Fruit fly (Drosophila melanogaster): Measurements from ENCODE around the gene Tim9b.

The Tim9b gene

DNA sequence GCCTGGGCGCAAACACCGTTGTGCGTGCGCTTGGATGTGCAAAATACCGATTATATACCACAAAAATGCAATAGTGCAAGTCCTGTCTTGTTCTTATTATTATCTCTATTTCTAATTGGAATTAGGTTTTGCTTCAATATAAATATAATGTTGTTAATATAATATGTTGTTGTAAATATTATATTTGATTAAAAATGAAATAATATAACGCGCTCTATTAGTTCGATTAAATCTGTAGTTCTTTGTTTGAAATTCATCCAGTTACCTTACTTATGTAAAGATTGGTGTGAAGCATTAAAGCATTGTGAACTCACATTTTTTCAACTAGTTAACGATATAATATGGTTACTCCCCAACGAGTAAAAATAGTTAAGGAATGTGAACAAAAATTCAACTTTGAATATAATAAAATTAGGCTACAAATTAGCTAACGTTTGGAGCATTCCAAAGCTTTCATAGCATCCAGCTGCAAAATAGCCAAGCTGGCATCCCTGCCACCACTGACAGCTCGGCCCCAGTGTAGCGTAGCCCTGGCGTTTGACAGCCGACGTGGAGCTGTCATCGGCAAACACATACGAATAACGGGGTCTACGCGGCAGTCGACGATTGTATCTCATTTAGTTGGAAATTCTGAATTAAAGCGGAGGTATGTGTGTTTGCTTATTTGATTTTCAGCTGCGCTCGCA is 24.6 kb upstream of the Tim9b start, which contains the start of the genes CG12237 and Sec61gamma:
Gene CG12237, minus strand, starts transcription at position 51 of the 686 bp plus-strand sequence.
Gene Sec61gamma, plus strand, starts transcription at position 509 of the 686 bp plus-strand sequence.
- TF ChIP-seq sv (GFP tag; optimal IDR thresholded peaks at IDR 0.05) (peak; percentile 8), Dif (GFP tag; optimal IDR thresholded peaks at IDR 0.05; ENCODE audit: partially characterized antibody) (peak; percentile 46), woc (GFP tag; optimal IDR thresholded peaks at IDR 0.05) (peak; percentile 74), rgr (GFP tag; optimal IDR thresholded peaks at IDR 0.05) (no peak), br (GFP tag; optimal IDR thresholded peaks at IDR 0.05) (no peak), ey (GFP tag; optimal IDR thresholded peaks at IDR 0.05) (no peak), Jra (GFP tag; optimal IDR thresholded peaks at IDR 0.05) (no peak), Sp1 (GFP tag; optimal IDR thresholded peaks at IDR 0.05) (peak; percentile 45), CG9705 (GFP tag; optimal IDR thresholded peaks at IDR 0.05) (no peak), Myc (optimal IDR thresholded peaks at IDR 0.05) (peak; percentile 94), Rel (GFP tag; optimal IDR thresholded peaks at IDR 0.05) (no peak), Rel (tag; optimal IDR thresholded peaks at IDR 0.05) (peak; percentile 49)

DNA sequence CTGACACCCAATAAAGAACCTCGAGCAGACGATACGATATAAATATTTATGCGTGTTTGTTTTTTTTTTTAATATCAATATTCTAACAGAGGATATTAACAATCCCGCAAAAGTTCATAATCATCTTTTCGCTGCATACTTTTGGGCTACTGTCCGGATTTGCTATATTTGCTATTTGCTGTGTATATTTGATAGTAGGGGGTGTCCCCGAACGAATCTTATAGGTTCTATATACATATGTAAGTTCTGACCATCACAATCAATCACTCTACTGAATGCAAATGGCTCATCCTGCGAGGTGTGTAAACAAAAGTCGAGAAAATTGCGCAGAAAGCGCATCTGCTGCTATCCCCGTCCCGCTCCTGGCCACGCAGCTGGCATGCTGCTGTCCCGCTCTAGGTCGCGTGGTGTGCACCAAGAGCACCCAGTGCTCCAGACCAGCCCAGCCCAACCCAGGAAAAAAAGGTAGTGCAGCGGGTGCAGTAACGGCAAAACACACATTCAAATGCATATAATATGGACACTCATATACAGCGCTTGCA is 22.4 kb upstream of the Tim9b start:
- TF ChIP-seq pan (optimal IDR thresholded peaks at IDR 0.05) (no peak), HLH106 (tag; optimal IDR thresholded peaks at IDR 0.05) (no peak), Myc (optimal IDR thresholded peaks at IDR 0.05) (peak; percentile 50), Rel (GFP tag; optimal IDR thresholded peaks at IDR 0.05) (no peak), Rel (tag; optimal IDR thresholded peaks at IDR 0.05) (peak; percentile 98), CG32264 (GFP tag; optimal IDR thresholded peaks at IDR 0.05) (no peak), brk (GFP tag; optimal IDR thresholded peaks at IDR 0.05) (no peak)

DNA sequence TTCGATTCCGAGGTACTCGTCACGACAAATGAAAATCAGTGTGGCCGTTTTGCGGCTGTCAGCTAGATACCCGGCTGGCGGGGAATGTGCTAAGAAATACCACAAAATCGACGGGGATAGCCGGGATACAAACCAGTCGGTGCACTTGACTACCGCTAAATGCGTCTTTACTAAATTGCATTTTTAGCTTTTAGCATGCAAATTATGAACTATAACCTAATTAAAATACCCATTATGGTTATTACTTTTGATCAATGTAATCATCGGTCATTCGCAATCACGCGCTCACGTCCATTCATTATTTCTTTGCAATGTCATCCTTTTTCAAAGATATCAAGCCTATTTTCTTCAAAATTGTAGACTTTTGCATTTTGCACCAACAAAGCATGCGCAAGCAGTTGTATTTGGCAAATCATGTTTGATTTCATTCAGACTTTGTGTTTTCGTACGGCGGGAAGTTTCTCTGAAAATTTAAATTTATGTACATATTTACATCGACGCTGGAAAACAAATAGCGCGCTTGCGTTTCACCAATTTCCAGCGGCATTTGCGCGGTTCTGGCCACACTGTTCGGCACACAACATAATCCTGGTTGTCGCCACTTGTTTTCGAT is 20.1 kb upstream of the Tim9b start, which contains the start of gene Rcd-1:
Gene Rcd-1, plus strand, starts transcription at position 440 of the 613 bp plus-strand sequence.
- TF ChIP-seq ey (GFP tag; optimal IDR thresholded peaks at IDR 0.05) (no peak), Rel (GFP tag; optimal IDR thresholded peaks at IDR 0.05) (no peak), Rel (tag; optimal IDR thresholded peaks at IDR 0.05) (no peak), dmrt93B (GFP tag; optimal IDR thresholded peaks at IDR 0.05) (no peak), Myc (optimal IDR thresholded peaks at IDR 0.05) (no peak), brk (GFP tag; optimal IDR thresholded peaks at IDR 0.05) (no peak), Dfd (GFP tag; optimal IDR thresholded peaks at IDR 0.05) (no peak), psq (GFP tag; optimal IDR thresholded peaks at IDR 0.05) (no peak), OdsH (GFP tag; optimal IDR thresholded peaks at IDR 0.05) (no peak), CG9705 (GFP tag; optimal IDR thresholded peaks at IDR 0.05) (no peak), jim (GFP tag; optimal IDR thresholded peaks at IDR 0.05) (no peak), usp (GFP tag; optimal IDR thresholded peaks at IDR 0.05) (no peak), woc (GFP tag; optimal IDR thresholded peaks at IDR 0.05) (no peak), N (GFP tag; optimal IDR thresholded peaks at IDR 0.05) (no peak), Mio (GFP tag; optimal IDR thresholded peaks at IDR 0.05) (no peak), Hr83 (GFP tag; optimal IDR thresholded peaks at IDR 0.05; ENCODE audit: poor library complexity, severe bottlenecking) (no peak), Hnf4 (GFP tag; optimal IDR thresholded peaks at IDR 0.05) (no peak)

DNA sequence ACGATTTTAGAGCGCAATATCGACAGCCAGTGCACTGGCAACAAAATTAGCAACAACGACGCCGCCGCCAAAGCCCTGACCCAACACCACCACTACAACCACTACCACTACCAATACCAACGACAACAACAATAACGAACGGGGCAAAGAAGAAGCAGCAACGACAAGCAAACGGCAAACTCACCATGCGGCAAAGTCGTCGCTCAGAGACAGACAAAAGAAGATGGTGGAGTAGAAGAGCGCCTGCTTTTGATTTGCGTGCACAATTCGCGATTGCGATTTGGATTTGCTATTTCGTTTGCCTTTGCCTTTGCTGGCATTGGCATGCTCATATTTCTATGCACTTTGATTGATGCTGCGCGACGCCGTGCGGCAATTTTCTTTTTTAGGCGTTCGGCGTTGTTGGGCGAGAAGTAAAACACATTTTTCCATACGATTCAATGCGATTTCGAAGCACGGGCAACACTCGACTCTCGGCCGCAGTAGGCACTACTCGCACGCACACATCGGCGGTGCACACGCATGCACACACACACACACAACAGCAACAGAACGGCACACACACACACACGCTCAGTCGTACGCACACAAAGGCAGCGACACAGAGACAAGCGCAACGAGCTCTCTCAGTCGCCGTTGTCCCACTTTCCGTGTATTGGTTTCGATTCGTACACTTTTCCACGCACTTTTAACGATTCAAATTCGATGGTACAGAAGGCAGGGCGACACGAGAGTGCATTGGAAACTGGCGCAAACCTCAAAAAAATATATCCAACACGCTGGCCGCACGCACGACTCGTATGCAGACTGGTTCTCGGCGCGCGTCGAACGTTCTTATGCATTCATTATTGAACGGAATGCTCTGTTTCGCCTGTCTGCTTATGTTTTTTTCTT is 19.3 kb upstream of the Tim9b start:
- TF ChIP-seq Dif (GFP tag; optimal IDR thresholded peaks at IDR 0.05; ENCODE audit: partially characterized antibody) (peak; percentile 15), Abd-B (GFP tag; optimal IDR thresholded peaks at IDR 0.05) (peak; percentile 61), N (GFP tag; optimal IDR thresholded peaks at IDR 0.05) (peak; percentile 99), h (GFP tag; optimal IDR thresholded peaks at IDR 0.05) (peak; percentile 0), dl (GFP tag; optimal IDR thresholded peaks at IDR 0.05; ENCODE audit: insufficient read depth in 1 of 2, partially characterized antibody in 2 of 2) (no peak)

Measured in whole organism, wandering third instar larva.